Fruit fly (Drosophila melanogaster) whole organism, embryonic: ENCODE measurements around the gene CG4074.

ENCODE experiments used
- Antp ChIP-seq: fragments of 200-800 bp; sonication (Bioruptor generic); optimal IDR thresholded peaks from 3 replicates; lab custom pipeline; 2016; ENCODE audit warnings: missing biosample characterization, missing genetic modification characterization
- Atf3 ChIP-seq: fragments of 200-800 bp; sonication (Bioruptor generic); optimal IDR thresholded peaks from 3 replicates; lab custom pipeline; 2016; ENCODE audit warnings: missing biosample characterization, missing genetic modification characterization
- BEAF-32 ChIP-seq: fragments of 200-800 bp; sonication (Bioruptor generic); optimal IDR thresholded peaks from 3 replicates; lab custom pipeline; 2017; ENCODE audit warnings: missing biosample characterization, missing genetic modification characterization, mild to moderate bottlenecking, moderate library complexity, missing genetic modification reagents
- Bteb2 ChIP-seq: fragments of 200-800 bp; sonication (Bioruptor generic); optimal IDR thresholded peaks from 2 replicates; lab custom pipeline; 2016; ENCODE audit warnings: missing biosample characterization, missing genetic modification characterization
- CG1024 ChIP-seq: fragments of 200-800 bp; sonication (Bioruptor generic); IDR thresholded peaks from 2 replicates; pipeline ENCODE4 v1.3.6; 2022; ENCODE audit warnings: missing biosample characterization, missing genetic modification characterization
- CG10366 ChIP-seq: fragments of 200-800 bp; sonication (Bioruptor generic); IDR thresholded peaks from 2 replicates; pipeline ENCODE4 v1.3.6; 2022; ENCODE audit warnings: missing biosample characterization, missing genetic modification characterization
- CG10565 ChIP-seq: fragments of 200-800 bp; sonication (Bioruptor generic); optimal IDR thresholded peaks from 3 replicates; lab custom pipeline; 2016; ENCODE audit warnings: missing biosample characterization, mild to moderate bottlenecking, missing genetic modification characterization
- CG12744 ChIP-seq: fragments of 200-800 bp; sonication (Bioruptor generic); optimal IDR thresholded peaks from 2 replicates; lab custom pipeline; 2016; ENCODE audit warnings: missing biosample characterization, missing genetic modification characterization
- CG13287 ChIP-seq: fragments of 200-800 bp; sonication (Bioruptor generic); IDR thresholded peaks from 2 replicates; pipeline ENCODE4 v1.3.6; 2022; ENCODE audit warnings: missing biosample characterization, missing genetic modification characterization; ENCODE audit not compliant: partially characterized antibody
- CG14710 ChIP-seq: fragments of 200-800 bp; sonication (Bioruptor generic); optimal IDR thresholded peaks from 3 replicates; lab custom pipeline; 2019; ENCODE audit warnings: missing biosample characterization, mild to moderate bottlenecking, missing genetic modification characterization, moderate library complexity
- CG15073 ChIP-seq: fragments of 200-800 bp; sonication (Bioruptor generic); optimal IDR thresholded peaks from 2 replicates; lab custom pipeline; 2016; ENCODE audit warnings: missing biosample characterization, missing genetic modification characterization
- CG1603 ChIP-seq: fragments of 200-800 bp; sonication (Bioruptor generic); optimal IDR thresholded peaks from 2 replicates; lab custom pipeline; 2019; ENCODE audit warnings: missing biosample characterization, mild to moderate bottlenecking, missing genetic modification characterization, moderate library complexity
- CG18764 ChIP-seq: fragments of 200-800 bp; sonication (Bioruptor generic); optimal IDR thresholded peaks from 3 replicates; lab custom pipeline; 2016; ENCODE audit warnings: missing biosample characterization, missing genetic modification characterization
- CG2120 ChIP-seq: fragments of 200-800 bp; sonication (Bioruptor generic); optimal IDR thresholded peaks from 3 replicates; lab custom pipeline; 2016; ENCODE audit warnings: missing biosample characterization, missing genetic modification characterization
- CG2199 ChIP-seq: fragments of 200-800 bp; sonication (Bioruptor generic); IDR thresholded peaks from 3 replicates; pipeline ENCODE4 v1.3.6; 2022; ENCODE audit warnings: missing biosample characterization, missing genetic modification characterization
- CG3163 ChIP-seq: fragments of 200-800 bp; sonication (Bioruptor generic); optimal IDR thresholded peaks from 3 replicates; lab custom pipeline; 2016; ENCODE audit warnings: missing biosample characterization, missing genetic modification characterization
- CG32767 ChIP-seq: fragments of 200-800 bp; sonication (Bioruptor generic); IDR thresholded peaks from 2 replicates; pipeline ENCODE4 v1.3.6; 2022; ENCODE audit warnings: missing biosample characterization, missing genetic modification characterization
- CG3838 ChIP-seq: fragments of 200-800 bp; sonication (Bioruptor generic); optimal IDR thresholded peaks from 3 replicates; lab custom pipeline; 2016; ENCODE audit warnings: missing biosample characterization, missing genetic modification characterization
- CG3847 ChIP-seq: fragments of 200-800 bp; sonication (Bioruptor generic); IDR thresholded peaks from 2 replicates; pipeline ENCODE4 v1.3.6; 2022; ENCODE audit warnings: missing biosample characterization, missing genetic modification characterization
- CG7928 ChIP-seq: fragments of 200-800 bp; sonication (Bioruptor generic); optimal IDR thresholded peaks from 2 replicates; lab custom pipeline; 2017; ENCODE audit warnings: missing biosample characterization, mild to moderate bottlenecking, missing genetic modification characterization
- CG8359 ChIP-seq: fragments of 200-800 bp; sonication (Bioruptor generic); optimal IDR thresholded peaks from 2 replicates; lab custom pipeline; 2017; ENCODE audit warnings: missing biosample characterization, mild to moderate bottlenecking, missing genetic modification characterization, borderline replicate concordance
- CG8924 ChIP-seq: fragments of 200-800 bp; optimal IDR thresholded peaks from 3 replicates; lab custom pipeline; 2019; ENCODE audit warnings: missing biosample characterization, mild to moderate bottlenecking, missing genetic modification characterization, moderate library complexity
- CG9932 ChIP-seq: fragments of 200-800 bp; sonication (Bioruptor generic); IDR thresholded peaks from 2 replicates; pipeline ENCODE4 v1.3.6; 2022; ENCODE audit warnings: missing biosample characterization, missing genetic modification characterization
- D19A ChIP-seq: fragments of 200-800 bp; optimal IDR thresholded peaks from 3 replicates; lab custom pipeline; 2019; ENCODE audit warnings: missing biosample characterization, mild to moderate bottlenecking, missing genetic modification characterization, moderate library complexity
- Dip2 ChIP-seq: fragments of 200-800 bp; sonication (Bioruptor generic); IDR thresholded peaks from 2 replicates; pipeline ENCODE4 v1.3.6; 2022; ENCODE audit warnings: missing biosample characterization, missing genetic modification characterization
- Fer2 ChIP-seq: fragments of 200-800 bp; sonication (Bioruptor generic); optimal IDR thresholded peaks from 2 replicates; lab custom pipeline; 2018; ENCODE audit warnings: missing biosample characterization, mild to moderate bottlenecking, missing genetic modification characterization, moderate library complexity
- H15 ChIP-seq: fragments of 200-800 bp; sonication (Bioruptor generic); IDR thresholded peaks from 3 replicates; pipeline ENCODE4 v1.3.6; 2022; ENCODE audit warnings: missing biosample characterization, missing genetic modification characterization
- Hmx ChIP-seq: fragments of 200-800 bp; sonication (Bioruptor generic); optimal IDR thresholded peaks from 2 replicates; lab custom pipeline; 2016; ENCODE audit warnings: missing biosample characterization, missing genetic modification characterization
- Mes4 ChIP-seq: fragments of 200-800 bp; sonication (Bioruptor generic); optimal IDR thresholded peaks from 2 replicates; lab custom pipeline; 2016; ENCODE audit warnings: missing biosample characterization, missing genetic modification characterization
- NK7.1 ChIP-seq: fragments of 200-800 bp; sonication (Bioruptor generic); optimal IDR thresholded peaks from 3 replicates; lab custom pipeline; 2016; ENCODE audit warnings: missing biosample characterization, missing genetic modification characterization
- Sin3A ChIP-seq: fragments of >200 bp; optimal IDR thresholded peaks from 2 replicates; lab custom pipeline; 2018
- Trl ChIP-seq, 3 experiments: fragments of >200 bp in 2 of 3; fragments of 200-800 bp in 1 of 3; sonication (Bioruptor generic) in 1 of 3; optimal IDR thresholded peaks; 2 replicates in 1 of 3; 3 replicates in 2 of 3; lab custom pipeline; 2016 to 2017; ENCODE audit warnings: missing biosample characterization in 1 of 3, missing genetic modification characterization in 1 of 3
- dimm ChIP-seq: fragments of 200-800 bp; sonication (Bioruptor generic); IDR thresholded peaks from 2 replicates; pipeline ENCODE4 v1.3.6; 2022; ENCODE audit warnings: missing biosample characterization, missing genetic modification characterization
- disco-r ChIP-seq: fragments of 200-800 bp; sonication (Bioruptor generic); optimal IDR thresholded peaks from 2 replicates; lab custom pipeline; 2016; ENCODE audit warnings: missing biosample characterization, missing genetic modification characterization
- en ChIP-seq: fragments of 200-800 bp; sonication (Bioruptor generic); optimal IDR thresholded peaks from 2 replicates; lab custom pipeline; 2016; ENCODE audit warnings: missing biosample characterization, missing genetic modification characterization
- eyg ChIP-seq: fragments of 200-800 bp; sonication (Bioruptor generic); optimal IDR thresholded peaks from 3 replicates; lab custom pipeline; 2016; ENCODE audit warnings: missing biosample characterization, missing genetic modification characterization
- gro ChIP-seq: fragments of 200-800 bp; sonication (Bioruptor generic); optimal IDR thresholded peaks from 2 replicates; lab custom pipeline; 2016; ENCODE audit warnings: missing biosample characterization, missing genetic modification characterization
- hkb ChIP-seq, 2 experiments: fragments of 200-800 bp in 1 of 2; fragments of >200 bp in 1 of 2; sonication (Bioruptor generic) in 1 of 2; IDR thresholded peaks in 1 of 2; optimal IDR thresholded peaks in 1 of 2; 2 replicates each; pipeline versions ENCODE4 v1.3.6 to Lab custom; 2017 to 2022; ENCODE audit warnings: missing biosample characterization in 1 of 2, missing genetic modification characterization in 1 of 2
- insv ChIP-seq, 2 experiments: fragments of 200-800 bp; sonication (Bioruptor generic); optimal IDR thresholded peaks; 3 replicates each; lab custom pipeline; 2016 to 2018; ENCODE audit warnings: missing biosample characterization in 2 of 2, missing genetic modification characterization in 2 of 2
- knrl ChIP-seq: fragments of 200-800 bp; sonication (Bioruptor generic); IDR thresholded peaks from 3 replicates; pipeline ENCODE4 v1.3.6; 2022; ENCODE audit warnings: missing biosample characterization, missing genetic modification characterization; ENCODE audit not compliant: partially characterized antibody
- nerfin-1 ChIP-seq: fragments of 200-800 bp; sonication (Bioruptor generic); optimal IDR thresholded peaks from 3 replicates; lab custom pipeline; 2019; ENCODE audit warnings: missing biosample characterization, mild to moderate bottlenecking, missing genetic modification characterization, moderate library complexity
- sc ChIP-seq, 3 experiments: fragments of >200 bp in 2 of 3; fragments of 200-800 bp in 1 of 3; sonication (Bioruptor generic) in 1 of 3; optimal IDR thresholded peaks; 2 replicates in 2 of 3; 3 replicates in 1 of 3; lab custom pipeline; 2017; ENCODE audit warnings: mild to moderate bottlenecking in 1 of 3, missing biosample characterization in 1 of 3, missing genetic modification characterization in 1 of 3, missing genetic modification reagents in 1 of 3
- sens ChIP-seq: fragments of 200-800 bp; sonication (Bioruptor generic); peaks from one replicate; lab custom pipeline; 2016; ENCODE audit warnings: missing biosample characterization, missing genetic modification characterization
- slbo ChIP-seq: fragments of 200-800 bp; sonication (Bioruptor generic); IDR thresholded peaks from 2 replicates; pipeline ENCODE4 v1.3.6; 2022; ENCODE audit warnings: missing biosample characterization, missing genetic modification characterization
- sqz ChIP-seq: fragments of 200-800 bp; sonication (Bioruptor generic); optimal IDR thresholded peaks from 3 replicates; lab custom pipeline; 2018; ENCODE audit warnings: missing biosample characterization, mild to moderate bottlenecking, missing genetic modification characterization
- sr ChIP-seq: fragments of 200-800 bp; sonication (Bioruptor generic); IDR thresholded peaks from 3 replicates; pipeline ENCODE4 v1.3.6; 2022; ENCODE audit warnings: missing biosample characterization, missing genetic modification characterization
- ssp ChIP-seq: fragments of 200-800 bp; sonication (Bioruptor generic); IDR thresholded peaks from 2 replicates; pipeline ENCODE4 v1.3.6; 2022; ENCODE audit warnings: missing biosample characterization, missing genetic modification characterization
- tap ChIP-seq: fragments of 200-800 bp; optimal IDR thresholded peaks from 3 replicates; lab custom pipeline; 2019; ENCODE audit warnings: missing biosample characterization, mild to moderate bottlenecking, missing genetic modification characterization, moderate library complexity
- yki ChIP-seq: fragments of >200 bp; optimal IDR thresholded peaks from 3 replicates; lab custom pipeline; 2018

CG4074 gene

DNA sequence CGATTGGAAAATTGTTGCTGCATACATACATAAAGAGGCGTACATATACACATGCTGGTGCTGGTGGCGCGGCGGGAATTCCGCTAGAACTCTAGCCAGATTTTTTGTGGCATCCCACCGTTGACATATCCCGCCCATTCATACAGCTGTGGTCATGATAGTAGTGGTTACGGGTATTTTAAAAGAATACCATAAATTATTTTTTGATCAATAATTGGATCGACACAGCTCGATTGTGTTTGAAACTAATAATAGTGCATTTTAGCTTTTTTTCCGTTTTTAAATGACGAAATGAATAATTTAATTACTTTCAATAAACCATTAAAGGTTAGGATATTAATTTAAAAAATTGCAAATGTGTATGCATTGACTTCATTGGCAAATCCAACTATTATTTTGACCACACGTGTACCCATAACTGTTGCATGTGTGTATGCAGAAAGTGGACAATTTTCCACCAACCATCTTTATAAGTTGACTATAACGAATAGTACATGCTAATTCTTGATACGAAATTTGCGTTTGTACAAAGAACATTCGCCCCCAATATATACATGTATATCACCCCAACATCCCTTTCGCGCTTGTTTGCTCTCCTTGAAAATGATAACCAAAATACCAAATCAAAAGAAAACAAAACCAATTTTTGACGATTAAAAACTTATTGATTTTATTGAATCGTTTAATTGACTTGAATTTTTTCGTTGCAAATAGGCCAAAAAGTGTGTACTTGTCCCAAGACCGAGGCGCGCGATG, 2.8 kb upstream of the CG4074 start (continued):
- TF ChIP-seq yki, result no peak
- peak; percentile 73 for TF ChIP-seq D19A (tag; lab: Kevin White, UChicago)
- TF ChIP-seq Hmx (GFP tag; lab: Kevin White, UChicago), result peak; percentile 37
- TF ChIP-seq CG12744, result peak; percentile 60
- TF ChIP-seq sc (optimal IDR thresholded peaks at IDR 0.05; lab: Kevin White, UChicago), result no peak
- TF ChIP-seq sc (GFP tag; optimal IDR thresholded peaks at IDR 0.05; lab: Kevin White, UChicago), result peak; percentile 70
- peak; percentile 51 for TF ChIP-seq dimm (GFP tag; lab: Robert Waterston, UW)
- TF ChIP-seq H15 (GFP tag; lab: Robert Waterston, UW), result peak; percentile 69
- peak; percentile 64 for TF ChIP-seq eyg (GFP tag; lab: Kevin White, UChicago)
- TF ChIP-seq tap, result no peak
- no peak for TF ChIP-seq sr
- peak; percentile 30 for TF ChIP-seq CG8359 (GFP tag; lab: Kevin White, UChicago)
- no peak for TF ChIP-seq BEAF-32
- no peak for TF ChIP-seq sqz (GFP tag; lab: Kevin White, UChicago)
- peak; percentile 49 for TF ChIP-seq nerfin-1 (tag; lab: Kevin White, UChicago)
- peak; percentile 35 for TF ChIP-seq CG3163 (GFP tag; lab: Kevin White, UChicago)
- TF ChIP-seq CG10565 (GFP tag; lab: Kevin White, UChicago), result no peak
- peak; percentile 74 for TF ChIP-seq CG8924
- peak; percentile 65 for TF ChIP-seq Antp (GFP tag; lab: Kevin White, UChicago)
- peak; percentile 16 for TF ChIP-seq en (GFP tag; lab: Kevin White, UChicago)
- TF ChIP-seq CG3838, result no peak
- peak; percentile 69 for TF ChIP-seq CG18764 (GFP tag; lab: Kevin White, UChicago)
- peak; percentile 83 for TF ChIP-seq CG2120 (GFP tag; lab: Kevin White, UChicago)
- TF ChIP-seq ssp (GFP tag; lab: Robert Waterston, UW), result 0 out of 2 replicates have a peak, but pooled peaks have one; percentile 38
- TF ChIP-seq CG10366, result peak; percentile 80
- no peak for TF ChIP-seq Sin3A (lab: Kevin White, UChicago)
- TF ChIP-seq insv (GFP tag; optimal IDR thresholded peaks at IDR 0.05; lab: Kevin White, UChicago), result peak in 1 of 2 experiments; percentile 25
- peak; percentile 52 for TF ChIP-seq CG1024 (GFP tag; lab: Robert Waterston, UW)
- peak; percentile 51 for TF ChIP-seq CG7928 (GFP tag; lab: Kevin White, UChicago)
- peak; percentile 18 for TF ChIP-seq Fer2 (tag; lab: Kevin White, UChicago)
- no peak for TF ChIP-seq CG13287
- TF ChIP-seq Bteb2, result peak; percentile 50
- peak; percentile 95 for TF ChIP-seq sens (GFP tag; lab: Kevin White, UChicago)
- TF ChIP-seq hkb (optimal IDR thresholded peaks at IDR 0.05; lab: Kevin White, UChicago), result no peak
- peak; percentile 94 for TF ChIP-seq hkb (GFP tag; IDR thresholded peaks at IDR 0.05; lab: Robert Waterston, UW)
- TF ChIP-seq CG2199 (GFP tag; lab: Robert Waterston, UW), result peak; percentile 81; the same call in 1 of the 3 replicates
- TF ChIP-seq CG32767, result peak; percentile 73
- TF ChIP-seq Atf3 (GFP tag; lab: Kevin White, UChicago), result peak; percentile 51
- peak; percentile 69 for TF ChIP-seq gro
- TF ChIP-seq NK7.1 (GFP tag; lab: Kevin White, UChicago), result peak; percentile 13
- TF ChIP-seq CG3847 (GFP tag; lab: Robert Waterston, UW), result peak; percentile 50
- TF ChIP-seq CG15073 (GFP tag; lab: Kevin White, UChicago), result no peak
- TF ChIP-seq Dip2 (GFP tag; lab: Robert Waterston, UW), result no peak
- TF ChIP-seq CG1603 (tag; lab: Kevin White, UChicago), result peak; percentile 86
- TF ChIP-seq Trl (optimal IDR thresholded peaks at IDR 0.05; lab: Kevin White, UChicago), result no peak
- peak; percentile 66 for TF ChIP-seq Trl (GFP tag; optimal IDR thresholded peaks at IDR 0.05; lab: Kevin White, UChicago)
- TF ChIP-seq CG14710, result peak; percentile 73
- TF ChIP-seq CG9932 (GFP tag; lab: Robert Waterston, UW), result peak; percentile 69
- TF ChIP-seq slbo (GFP tag; lab: Robert Waterston, UW), result peak; percentile 75
- peak; percentile 49 for TF ChIP-seq disco-r (GFP tag; lab: Kevin White, UChicago)
- TF ChIP-seq Mes4 (GFP tag; lab: Kevin White, UChicago), result peak; percentile 24
- TF ChIP-seq knrl (GFP tag; lab: Robert Waterston, UW), result no peak
